Fruit fly (Drosophila melanogaster): ENCODE results near the gene Sfp24F.

Sfp24F gene

DNA sequence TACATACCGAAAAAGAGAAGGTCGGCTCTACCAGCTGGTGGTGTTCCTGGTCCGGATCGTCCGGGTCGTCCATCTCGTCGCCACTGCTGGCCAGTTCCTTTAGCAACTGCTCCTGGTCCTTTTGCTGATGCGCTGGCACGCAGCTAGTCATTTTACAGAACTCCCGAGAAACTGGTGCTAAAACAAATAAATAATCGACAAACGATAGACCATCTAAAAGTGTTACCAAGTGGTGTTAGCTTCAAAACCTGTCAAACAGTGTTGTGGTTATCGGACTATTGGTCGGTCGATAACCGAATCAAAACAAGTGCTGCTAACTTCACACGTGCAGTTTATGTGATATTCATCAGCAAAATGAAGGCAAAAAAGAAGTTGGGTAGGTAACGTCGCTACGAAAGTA lies 2.6 kb upstream of the Sfp24F start, which contains the start of the genes morgue and Elp3 (continued):
- TF ChIP-seq pb (GFP tag; optimal IDR thresholded peaks at IDR 0.05) (no peak), CG16813 (GFP tag; IDR thresholded peaks at IDR 0.05; ENCODE audit: partially characterized antibody) (peak; percentile 74), CHES-1-like (GFP tag; optimal IDR thresholded peaks at IDR 0.05) (peak; percentile 31), pho (GFP tag; optimal IDR thresholded peaks at IDR 0.05) (no peak), tna (GFP tag; IDR thresholded peaks at IDR 0.05; ENCODE audit: partially characterized antibody) (peak; percentile 83), CG32767 (GFP tag; IDR thresholded peaks at IDR 0.05) (peak; percentile 22; the same call in 1 of the 2 replicates), CG11560 (tag; IDR thresholded peaks at IDR 0.05) (peak; percentile 60; the same call in 1 of the 3 replicates), CG8290 (GFP tag; optimal IDR thresholded peaks at IDR 0.05) (no peak), CG8290 (tag; optimal IDR thresholded peaks at IDR 0.05) (peak in 1 of 2 experiments; percentile 50), E2f2 (GFP tag; IDR thresholded peaks at IDR 0.05) (peak; percentile 39; the same call in 1 of the 2 replicates), CG11398 (GFP tag; optimal IDR thresholded peaks at IDR 0.05) (no peak), Dref (GFP tag; IDR thresholded peaks at IDR 0.05) (peak; percentile 86), pzg (GFP tag; optimal IDR thresholded peaks at IDR 0.05) (peak; percentile 84), Opbp (GFP tag; IDR thresholded peaks at IDR 0.05; ENCODE audit: partially characterized antibody) (peak; percentile 72; the same call in 2 of the 3 replicates), sug (tag; optimal IDR thresholded peaks at IDR 0.05) (peak; percentile 16), fd64A (GFP tag; optimal IDR thresholded peaks at IDR 0.05) (no peak), Fer3 (tag; optimal IDR thresholded peaks at IDR 0.05) (no peak), CG11696 (GFP tag; IDR thresholded peaks at IDR 0.05) (no peak), BtbVII (GFP tag; optimal IDR thresholded peaks at IDR 0.05) (no peak), Dll (GFP tag; IDR thresholded peaks at IDR 0.05; ENCODE audit: partially characterized antibody) (peak; percentile 65; the same call in 2 of the 4 replicates), CG4617 (GFP tag; optimal IDR thresholded peaks at IDR 0.05; ENCODE audit: borderline replicate concordance) (peak; percentile 86), stwl (tag; optimal IDR thresholded peaks at IDR 0.05) (peak; percentile 88), sna (GFP tag; IDR thresholded peaks at IDR 0.05; ENCODE audit: partially characterized antibody) (peak; percentile 68), sob (GFP tag; IDR thresholded peaks at IDR 0.05) (no peak), CG6791 (GFP tag; IDR thresholded peaks at IDR 0.05; ENCODE audit: partially characterized antibody) (peak; percentile 77), CG1603 (tag; optimal IDR thresholded peaks at IDR 0.05) (peak; percentile 94), CG9797 (GFP tag; optimal IDR thresholded peaks at IDR 0.05) (peak; percentile 71), CG13287 (GFP tag; IDR thresholded peaks at IDR 0.05; ENCODE audit: partially characterized antibody) (peak; percentile 78), unc-4 (GFP tag; IDR thresholded peaks at IDR 0.05; ENCODE audit: partially characterized antibody) (peak; percentile 56), ems (GFP tag; optimal IDR thresholded peaks at IDR 0.05) (no peak), pita (GFP tag; optimal IDR thresholded peaks at IDR 0.05) (no peak), vfl (GFP tag; optimal IDR thresholded peaks at IDR 0.05) (no peak), CG17829 (tag; optimal IDR thresholded peaks at IDR 0.05) (peak; percentile 49), HLH4C (GFP tag; IDR thresholded peaks at IDR 0.05; ENCODE audit: partially characterized antibody) (peak; percentile 87), hb (GFP tag; IDR thresholded peaks at IDR 0.05; ENCODE audit: partially characterized antibody) (0 out of 3 replicates have a peak, but pooled peaks have one; percentile 25), Med (GFP tag) (peak; percentile 73), Pdp1 (GFP tag; optimal IDR thresholded peaks at IDR 0.05) (peak in 1 of 2 experiments; percentile 30), Mes4 (GFP tag; optimal IDR thresholded peaks at IDR 0.05) (no peak), Max (GFP tag; optimal IDR thresholded peaks at IDR 0.05) (peak; percentile 58), B-H2 (GFP tag; optimal IDR thresholded peaks at IDR 0.05) (peak; percentile 6), CG13775 (GFP tag; optimal IDR thresholded peaks at IDR 0.05) (no peak), kay (GFP tag; optimal IDR thresholded peaks at IDR 0.05) (no peak), CG15514 (GFP tag; optimal IDR thresholded peaks at IDR 0.05) (peak; percentile 51), CG34224 (GFP tag; IDR thresholded peaks at IDR 0.05; ENCODE audit: partially characterized antibody) (peak; percentile 78), CrebB (tag; optimal IDR thresholded peaks at IDR 0.05) (no peak), Nf-YC (tag; optimal IDR thresholded peaks at IDR 0.05) (peak; percentile 15), hkb (optimal IDR thresholded peaks at IDR 0.05) (no peak), hkb (GFP tag; IDR thresholded peaks at IDR 0.05) (0 out of 2 replicates have a peak, but pooled peaks have one; percentile 22), CG14710 (tag; optimal IDR thresholded peaks at IDR 0.05) (peak; percentile 55)

Measured in whole organism, embryonic.